Fruit fly (Drosophila melanogaster): ENCODE results near the gene Ctu2.

DNA sequence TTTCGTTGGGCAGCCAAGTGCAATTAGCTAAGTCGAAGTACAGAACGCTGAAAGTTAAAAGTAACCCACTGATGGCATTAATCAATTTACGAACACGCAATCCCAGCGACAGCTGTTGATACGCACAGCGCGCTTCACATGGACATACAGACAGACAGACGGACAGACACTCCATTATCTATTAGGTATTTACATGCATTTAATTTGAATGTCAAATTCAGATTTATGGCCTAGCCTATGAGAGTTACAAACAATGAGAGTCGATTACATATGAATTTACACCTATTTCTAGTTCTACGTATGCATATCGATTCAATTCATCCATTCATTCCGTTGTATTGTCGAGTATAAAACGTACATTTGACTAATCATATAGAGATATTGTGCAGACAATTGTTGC is 50.4 kb downstream of the Ctu2 start, which contains the start of gene CG10237:
- no peak for TF ChIP-seq toe (GFP tag; optimal IDR thresholded peaks at IDR 0.05)
- TF ChIP-seq Crg-1 (GFP tag; optimal IDR thresholded peaks at IDR 0.05) = no peak
- TF ChIP-seq CG1620 (GFP tag; optimal IDR thresholded peaks at IDR 0.05) = no peak
- TF ChIP-seq Mnt (GFP tag; optimal IDR thresholded peaks at IDR 0.05) = no peak
- no peak for TF ChIP-seq CG33017 (tag; optimal IDR thresholded peaks at IDR 0.05)
- TF ChIP-seq Hr96 (GFP tag; optimal IDR thresholded peaks at IDR 0.05) = no peak
- no peak for TF ChIP-seq bab1 (GFP tag; optimal IDR thresholded peaks at IDR 0.05)
- no peak for TF ChIP-seq CG11617 (GFP tag; optimal IDR thresholded peaks at IDR 0.05)
- TF ChIP-seq tj (GFP tag; optimal IDR thresholded peaks at IDR 0.05) = no peak
- no peak for TF ChIP-seq cic (GFP tag; optimal IDR thresholded peaks at IDR 0.05)

Data from whole organism, adult.